Fruit fly (Drosophila melanogaster): Measurements from ENCODE around the gene Eig71Ee.
A peak's percentile ranks its signal among the peaks of the same experiment; 100 is the strongest.

Eig71Ee gene

dm6 chr3L:15704250-15704985 is 48.6 kb upstream of the Eig71Ee start (continued):
- peak; percentile 2 for TF ChIP-seq cg (GFP tag; optimal IDR thresholded peaks at IDR 0.05)
- TF ChIP-seq Hmr (GFP tag; optimal IDR thresholded peaks at IDR 0.05): peak; percentile 14
- no peak for TF ChIP-seq CG11085 (GFP tag; IDR thresholded peaks at IDR 0.05)
- TF ChIP-seq CG11723 (GFP tag; optimal IDR thresholded peaks at IDR 0.05): peak; percentile 13
- peak; percentile 72 for TF ChIP-seq CG13424 (tag; optimal IDR thresholded peaks at IDR 0.05)
- no peak for TF ChIP-seq mam (GFP tag; optimal IDR thresholded peaks at IDR 0.05)
- TF ChIP-seq cato (GFP tag; optimal IDR thresholded peaks at IDR 0.05; ENCODE audit: borderline replicate concordance): peak; percentile 23
- TF ChIP-seq inv (GFP tag; IDR thresholded peaks at IDR 0.05; ENCODE audit: partially characterized antibody): no peak
- no peak for TF ChIP-seq ham (GFP tag; IDR thresholded peaks at IDR 0.05)
- peak; percentile 60 for TF ChIP-seq CG15269 (tag; optimal IDR thresholded peaks at IDR 0.05)
- no peak for TF ChIP-seq Hmx (GFP tag; optimal IDR thresholded peaks at IDR 0.05)
- TF ChIP-seq jigr1 (GFP tag; IDR thresholded peaks at IDR 0.05): no peak
- TF ChIP-seq CG4328 (GFP tag; optimal IDR thresholded peaks at IDR 0.05): peak; percentile 24
- TF ChIP-seq CG32767 (GFP tag; IDR thresholded peaks at IDR 0.05): 0 out of 2 replicates have a peak, but pooled peaks have one; percentile 32
- TF ChIP-seq vvl (GFP tag; IDR thresholded peaks at IDR 0.05): peak; percentile 13; the same call in 1 of the 2 replicates
- peak; percentile 8; the same call in 1 of the 2 replicates for TF ChIP-seq CG32772 (GFP tag; IDR thresholded peaks at IDR 0.05)
- TF ChIP-seq CG6175 (GFP tag; IDR thresholded peaks at IDR 0.05): no peak
- no peak for TF ChIP-seq fd3F (GFP tag; optimal IDR thresholded peaks at IDR 0.05)
- TF ChIP-seq ash1 (GFP tag; optimal IDR thresholded peaks at IDR 0.05): no peak
- TF ChIP-seq exex (tag; optimal IDR thresholded peaks at IDR 0.05): peak; percentile 51
- no peak for TF ChIP-seq CG4282 (GFP tag; optimal IDR thresholded peaks at IDR 0.05)
- TF ChIP-seq ssp (GFP tag; IDR thresholded peaks at IDR 0.05): peak; percentile 32; the same call in 1 of the 2 replicates
- TF ChIP-seq Side (GFP tag; optimal IDR thresholded peaks at IDR 0.05): no peak
- TF ChIP-seq btn (GFP tag; optimal IDR thresholded peaks at IDR 0.05): no peak
- TF ChIP-seq HLH54F (GFP tag; optimal IDR thresholded peaks at IDR 0.05): no peak
- no peak for TF ChIP-seq scrt (GFP tag; optimal IDR thresholded peaks at IDR 0.05)
- peak; percentile 70 for TF ChIP-seq Med (GFP tag)
- TF ChIP-seq en (GFP tag; optimal IDR thresholded peaks at IDR 0.05): no peak
- TF ChIP-seq CG15073 (GFP tag; optimal IDR thresholded peaks at IDR 0.05): no peak
- TF ChIP-seq pnt (GFP tag; optimal IDR thresholded peaks at IDR 0.05): no peak
- TF ChIP-seq Sox100B (GFP tag; optimal IDR thresholded peaks at IDR 0.05): peak; percentile 80
- peak; percentile 56 for TF ChIP-seq CG10431 (GFP tag; optimal IDR thresholded peaks at IDR 0.05)
- TF ChIP-seq CG6254 (GFP tag; optimal IDR thresholded peaks at IDR 0.05): peak; percentile 31
- peak; percentile 52 for TF ChIP-seq CG15696 (tag; optimal IDR thresholded peaks at IDR 0.05)
- TF ChIP-seq Dek (tag; optimal IDR thresholded peaks at IDR 0.05): no peak
- no peak for TF ChIP-seq Aef1 (GFP tag; IDR thresholded peaks at IDR 0.05)
- no peak for TF ChIP-seq oc (tag; optimal IDR thresholded peaks at IDR 0.05)
- TF ChIP-seq CG2120 (GFP tag; optimal IDR thresholded peaks at IDR 0.05): peak; percentile 38
- no peak for TF ChIP-seq Ravus (GFP tag; IDR thresholded peaks at IDR 0.05)
- no peak for TF ChIP-seq prd (optimal IDR thresholded peaks at IDR 0.05)
- TF ChIP-seq prd (GFP tag; IDR thresholded peaks at IDR 0.05): peak; percentile 57; the same call in 2 of the 3 replicates
- TF ChIP-seq hkb (optimal IDR thresholded peaks at IDR 0.05): no peak
- TF ChIP-seq hkb (GFP tag; IDR thresholded peaks at IDR 0.05): no peak
- TF ChIP-seq CG6689 (GFP tag; IDR thresholded peaks at IDR 0.05): peak; percentile 55
- peak; percentile 84 for TF ChIP-seq CG14710 (tag; optimal IDR thresholded peaks at IDR 0.05)
- peak; percentile 84 for TF ChIP-seq CG2712 (tag; optimal IDR thresholded peaks at IDR 0.05)
- TF ChIP-seq CG12104 (GFP tag; optimal IDR thresholded peaks at IDR 0.05): peak; percentile 55
- no peak for TF ChIP-seq CG12219 (GFP tag; optimal IDR thresholded peaks at IDR 0.05)
- TF ChIP-seq tup (GFP tag; optimal IDR thresholded peaks at IDR 0.05): no peak
- TF ChIP-seq CG5245 (GFP tag; optimal IDR thresholded peaks at IDR 0.05): peak; percentile 17
